Fruit fly (Drosophila melanogaster) whole organism, embryonic: ENCODE results near the gene nAChRalpha6.

Source experiments
- Bdp1 ChIP-seq: fragments of 200-800 bp; sonication (Bioruptor generic); optimal IDR thresholded peaks from 3 replicates; lab custom pipeline; 2016; ENCODE audit warnings: missing biosample characterization, missing genetic modification characterization
- CG10209 ChIP-seq: fragments of 200-800 bp; sonication (Bioruptor generic); optimal IDR thresholded peaks from 3 replicates; lab custom pipeline; 2017; ENCODE audit warnings: missing biosample characterization, mild to moderate bottlenecking, missing genetic modification characterization, missing genetic modification reagents
- CG10274 ChIP-seq: fragments of 200-800 bp; sonication (Bioruptor generic); optimal IDR thresholded peaks from 3 replicates; lab custom pipeline; 2017; ENCODE audit warnings: missing biosample characterization, mild to moderate bottlenecking, missing genetic modification characterization
- CG10959 ChIP-seq: fragments of 200-800 bp; sonication (Bioruptor generic); IDR thresholded peaks from 2 replicates; pipeline ENCODE4 v1.3.6; 2022; ENCODE audit warnings: missing biosample characterization, missing genetic modification characterization
- CG12155 ChIP-seq: fragments of 200-800 bp; sonication (Bioruptor generic); optimal IDR thresholded peaks from 3 replicates; lab custom pipeline; 2016; ENCODE audit warnings: missing biosample characterization, missing genetic modification characterization
- CG12236 ChIP-seq: fragments of 200-800 bp; sonication (Bioruptor generic); optimal IDR thresholded peaks from 2 replicates; lab custom pipeline; 2016; ENCODE audit warnings: missing biosample characterization, missing genetic modification characterization
- CG13775 ChIP-seq: fragments of 200-800 bp; sonication (Bioruptor generic); optimal IDR thresholded peaks from 3 replicates; lab custom pipeline; 2017; ENCODE audit warnings: missing biosample characterization, mild to moderate bottlenecking, missing genetic modification characterization
- CG1529 ChIP-seq: fragments of 200-800 bp; sonication (Bioruptor generic); optimal IDR thresholded peaks from 3 replicates; lab custom pipeline; 2018; ENCODE audit warnings: missing biosample characterization, missing genetic modification characterization
- CG1647 ChIP-seq: fragments of 200-800 bp; sonication (Bioruptor generic); optimal IDR thresholded peaks from 3 replicates; lab custom pipeline; 2016; ENCODE audit warnings: missing biosample characterization, missing genetic modification characterization
- CG17186 ChIP-seq: fragments of 200-800 bp; sonication (Bioruptor generic); optimal IDR thresholded peaks from 3 replicates; lab custom pipeline; 2017; ENCODE audit warnings: missing biosample characterization, missing genetic modification reagents, missing genetic modification characterization
- CG17912 ChIP-seq: fragments of 200-800 bp; sonication (Bioruptor generic); optimal IDR thresholded peaks from 2 replicates; lab custom pipeline; 2018; ENCODE audit warnings: missing biosample characterization, mild to moderate bottlenecking, missing genetic modification characterization
- CG1832 ChIP-seq: fragments of 200-800 bp; sonication (Bioruptor generic); optimal IDR thresholded peaks from 2 replicates; lab custom pipeline; 2017; ENCODE audit warnings: missing biosample characterization, mild to moderate bottlenecking, missing genetic modification characterization, inconsistent platforms
- CG34224 ChIP-seq: fragments of 200-800 bp; sonication (Bioruptor generic); IDR thresholded peaks from 3 replicates; pipeline ENCODE4 v1.3.6; 2022; ENCODE audit warnings: missing biosample characterization, missing genetic modification characterization; ENCODE audit not compliant: partially characterized antibody
- CG5953 ChIP-seq: fragments of 200-800 bp; sonication (Bioruptor generic); IDR thresholded peaks from 2 replicates; pipeline ENCODE4 v1.3.6; 2022; ENCODE audit warnings: missing biosample characterization, missing genetic modification characterization
- CG8765 ChIP-seq: fragments of 200-800 bp; sonication (Bioruptor generic); IDR thresholded peaks from 2 replicates; pipeline ENCODE4 v1.3.6; 2022; ENCODE audit warnings: missing biosample characterization, missing genetic modification characterization
- CG9727 ChIP-seq: fragments of 200-800 bp; sonication (Bioruptor generic); optimal IDR thresholded peaks from 3 replicates; lab custom pipeline; 2017; ENCODE audit warnings: missing biosample characterization, mild to moderate bottlenecking, missing genetic modification characterization
- CG9797 ChIP-seq: fragments of 200-800 bp; sonication (Bioruptor generic); optimal IDR thresholded peaks from 3 replicates; lab custom pipeline; 2018; ENCODE audit warnings: missing biosample characterization, mild to moderate bottlenecking, missing genetic modification characterization
- CHES-1-like ChIP-seq: fragments of 200-800 bp; sonication (Bioruptor generic); optimal IDR thresholded peaks from 2 replicates; lab custom pipeline; 2016; ENCODE audit warnings: missing biosample characterization, missing genetic modification characterization
- D19B ChIP-seq: fragments of 200-800 bp; sonication (Bioruptor generic); optimal IDR thresholded peaks from 2 replicates; lab custom pipeline; 2017; ENCODE audit warnings: missing biosample characterization, mild to moderate bottlenecking, missing genetic modification characterization
- Doc3 ChIP-seq: fragments of 200-800 bp; sonication (Bioruptor generic); IDR thresholded peaks from 3 replicates; pipeline ENCODE4 v1.3.6; 2022; ENCODE audit warnings: missing biosample characterization, missing genetic modification characterization; ENCODE audit not compliant: partially characterized antibody
- Dp ChIP-seq: fragments of 200-800 bp; sonication (Bioruptor generic); optimal IDR thresholded peaks from 2 replicates; lab custom pipeline; 2018; ENCODE audit warnings: missing biosample characterization, mild to moderate bottlenecking, missing genetic modification characterization, moderate library complexity
- Drgx ChIP-seq: fragments of 200-800 bp; sonication (Bioruptor generic); IDR thresholded peaks from 2 replicates; pipeline ENCODE4 v1.3.6; 2022; ENCODE audit warnings: missing biosample characterization, missing genetic modification characterization
- HLH3B ChIP-seq: fragments of 200-800 bp; sonication (Bioruptor generic); IDR thresholded peaks from 2 replicates; pipeline ENCODE4 v1.3.6; 2022; ENCODE audit warnings: missing biosample characterization, missing genetic modification characterization
- Hmr ChIP-seq: fragments of 200-800 bp; sonication (Bioruptor generic); optimal IDR thresholded peaks from 3 replicates; lab custom pipeline; 2017; ENCODE audit warnings: mild to moderate bottlenecking, missing biosample characterization, missing genetic modification reagents, missing genetic modification characterization
- Hmx ChIP-seq: fragments of 200-800 bp; sonication (Bioruptor generic); optimal IDR thresholded peaks from 2 replicates; lab custom pipeline; 2016; ENCODE audit warnings: missing biosample characterization, missing genetic modification characterization
- Hr78 ChIP-seq, 2 experiments: fragments of 200-800 bp in 1 of 2; fragments of >200 bp in 1 of 2; sonication (Bioruptor generic) in 1 of 2; optimal IDR thresholded peaks; 2 replicates each; lab custom pipeline; 2017 to 2019; ENCODE audit warnings: missing biosample characterization in 2 of 2, missing genetic modification characterization in 2 of 2, mild to moderate bottlenecking in 1 of 2, moderate library complexity in 1 of 2
- Mes4 ChIP-seq: fragments of 200-800 bp; sonication (Bioruptor generic); optimal IDR thresholded peaks from 2 replicates; lab custom pipeline; 2016; ENCODE audit warnings: missing biosample characterization, missing genetic modification characterization
- Neu2 ChIP-seq: fragments of 200-800 bp; sonication (Bioruptor generic); optimal IDR thresholded peaks from 3 replicates; lab custom pipeline; 2016; ENCODE audit warnings: missing biosample characterization, missing genetic modification characterization, borderline replicate concordance
- Oaz ChIP-seq: fragments of 200-800 bp; sonication (Bioruptor generic); IDR thresholded peaks from 2 replicates; pipeline ENCODE4 v1.3.6; 2022; ENCODE audit warnings: missing biosample characterization, missing genetic modification characterization
- aop ChIP-seq: fragments of 200-800 bp; sonication (Bioruptor generic); IDR thresholded peaks from 2 replicates; pipeline ENCODE4 v1.3.6; 2022; ENCODE audit warnings: missing biosample characterization, missing genetic modification characterization
- bigmax ChIP-seq: fragments of 200-800 bp; sonication (Bioruptor generic); optimal IDR thresholded peaks from 2 replicates; lab custom pipeline; 2018; ENCODE audit warnings: missing biosample characterization, mild to moderate bottlenecking, missing genetic modification characterization
- ci ChIP-seq: fragments of 200-800 bp; sonication (Bioruptor generic); IDR thresholded peaks from 3 replicates; pipeline ENCODE4 v1.3.6; 2022; ENCODE audit warnings: missing biosample characterization, missing genetic modification characterization
- en ChIP-seq: fragments of 200-800 bp; sonication (Bioruptor generic); optimal IDR thresholded peaks from 2 replicates; lab custom pipeline; 2016; ENCODE audit warnings: missing biosample characterization, missing genetic modification characterization
- ewg ChIP-seq: fragments of 200-800 bp; sonication (Bioruptor generic); optimal IDR thresholded peaks from 3 replicates; lab custom pipeline; 2017; ENCODE audit warnings: mild to moderate bottlenecking, missing biosample characterization, missing genetic modification reagents, missing genetic modification characterization
- ftz-f1 ChIP-seq: fragments of 200-800 bp; sonication (Bioruptor generic); optimal IDR thresholded peaks from 2 replicates; lab custom pipeline; 2016; ENCODE audit warnings: missing biosample characterization, missing genetic modification characterization
- grn ChIP-seq: fragments of 200-800 bp; sonication (Bioruptor generic); optimal IDR thresholded peaks from 3 replicates; lab custom pipeline; 2017; ENCODE audit warnings: missing biosample characterization, missing genetic modification characterization
- gsb-n ChIP-seq: fragments of 200-800 bp; sonication (Bioruptor generic); optimal IDR thresholded peaks from 3 replicates; lab custom pipeline; 2018; ENCODE audit warnings: missing biosample characterization, mild to moderate bottlenecking, missing genetic modification characterization
- her ChIP-seq: fragments of 200-800 bp; sonication (Bioruptor generic); optimal IDR thresholded peaks from 2 replicates; lab custom pipeline; 2016; ENCODE audit warnings: missing biosample characterization, missing genetic modification characterization
- kay ChIP-seq: fragments of 200-800 bp; sonication (Bioruptor generic); optimal IDR thresholded peaks from 2 replicates; lab custom pipeline; 2016; ENCODE audit warnings: missing biosample characterization, missing genetic modification characterization
- klu ChIP-seq: fragments of 200-800 bp; sonication (Bioruptor generic); IDR thresholded peaks from 2 replicates; pipeline ENCODE4 v1.3.6; 2022; ENCODE audit warnings: missing biosample characterization, missing genetic modification characterization
- maf-S ChIP-seq: fragments of 200-800 bp; sonication (Bioruptor generic); optimal IDR thresholded peaks from 2 replicates; lab custom pipeline; 2016; ENCODE audit warnings: missing biosample characterization, missing genetic modification characterization
- phol ChIP-seq: fragments of 200-800 bp; sonication (Bioruptor generic); optimal IDR thresholded peaks from 3 replicates; lab custom pipeline; 2018; ENCODE audit warnings: missing biosample characterization, mild to moderate bottlenecking, missing genetic modification characterization, moderate library complexity
- so ChIP-seq: fragments of 200-800 bp; sonication (Bioruptor generic); IDR thresholded peaks from 3 replicates; pipeline ENCODE4 v1.3.6; 2022; ENCODE audit warnings: missing biosample characterization, missing genetic modification characterization
- sob ChIP-seq: fragments of 200-800 bp; sonication (Bioruptor generic); IDR thresholded peaks from 2 replicates; pipeline ENCODE4 v1.3.6; 2022; ENCODE audit warnings: missing biosample characterization, missing genetic modification characterization
- sqz ChIP-seq: fragments of 200-800 bp; sonication (Bioruptor generic); optimal IDR thresholded peaks from 3 replicates; lab custom pipeline; 2018; ENCODE audit warnings: missing biosample characterization, mild to moderate bottlenecking, missing genetic modification characterization
- stwl ChIP-seq: fragments of 200-800 bp; sonication (Bioruptor generic); optimal IDR thresholded peaks from 3 replicates; lab custom pipeline; 2018; ENCODE audit warnings: missing biosample characterization, mild to moderate bottlenecking, missing genetic modification characterization, moderate library complexity
- unpg ChIP-seq: fragments of 200-800 bp; sonication (Bioruptor generic); optimal IDR thresholded peaks from 3 replicates; lab custom pipeline; 2018; ENCODE audit warnings: missing biosample characterization, mild to moderate bottlenecking, missing genetic modification characterization, moderate library complexity
- z ChIP-seq: fragments of 200-800 bp; sonication (Bioruptor generic); IDR thresholded peaks from 3 replicates; pipeline ENCODE4 v1.3.6; 2022; ENCODE audit warnings: missing biosample characterization, missing genetic modification characterization

Gene nAChRalpha6

dm6 chr2L:9757990-9758814 is 127.8 kb downstream of the nAChRalpha6 start, which contains the start of gene zf30C (continued):
- TF ChIP-seq Mes4 (GFP tag; lab: Kevin White, UChicago) (peak; percentile 82), CG13775 (peak; percentile 89), klu (GFP tag; lab: Robert Waterston, UW) (peak; percentile 78), CG1647 (peak; percentile 77), kay (GFP tag; lab: Kevin White, UChicago) (peak; percentile 76), ci (peak; percentile 95), CG12236 (peak; percentile 60), CG10209 (GFP tag; lab: Kevin White, UChicago) (peak; percentile 66), CG12155 (GFP tag; lab: Kevin White, UChicago) (peak; percentile 100), CG10959 (GFP tag; lab: Robert Waterston, UW) (peak; percentile 54; the same call in 1 of the 2 replicates), CG17186 (GFP tag; lab: Kevin White, UChicago) (peak; percentile 69), Neu2 (GFP tag; lab: Kevin White, UChicago) (peak; percentile 74), so (GFP tag; lab: Robert Waterston, UW) (peak; percentile 68; the same call in 2 of the 3 replicates), ewg (GFP tag; lab: Kevin White, UChicago) (peak; percentile 56), Hmx (GFP tag; lab: Kevin White, UChicago) (peak; percentile 67), CG10274 (GFP tag; lab: Kevin White, UChicago) (peak; percentile 66), her (GFP tag; lab: Kevin White, UChicago) (peak; percentile 93), sob (GFP tag; lab: Robert Waterston, UW) (peak; percentile 88), CG9727 (GFP tag; lab: Kevin White, UChicago) (peak; percentile 68), bigmax (peak; percentile 30), stwl (tag; lab: Kevin White, UChicago) (peak; percentile 58), CHES-1-like (GFP tag; lab: Kevin White, UChicago) (peak; percentile 93), CG5953 (GFP tag; lab: Robert Waterston, UW) (peak; percentile 35; the same call in 1 of the 2 replicates), sqz (GFP tag; lab: Kevin White, UChicago) (no peak), Dp (GFP tag; lab: Kevin White, UChicago) (peak; percentile 97), Bdp1 (GFP tag; lab: Kevin White, UChicago) (peak; percentile 71), grn (GFP tag; lab: Kevin White, UChicago) (peak; percentile 12), CG17912 (GFP tag; lab: Kevin White, UChicago) (no peak), D19B (peak; percentile 61), Hmr (GFP tag; lab: Kevin White, UChicago) (peak; percentile 84), unpg (GFP tag; lab: Kevin White, UChicago) (peak; percentile 81), CG1832 (no peak), Oaz (GFP tag; lab: Robert Waterston, UW) (peak; percentile 63), CG8765 (GFP tag; lab: Robert Waterston, UW) (peak; percentile 64; the same call in 1 of the 2 replicates), CG9797 (GFP tag; lab: Kevin White, UChicago) (peak; percentile 3), HLH3B (GFP tag; lab: Robert Waterston, UW) (peak; percentile 70), Drgx (GFP tag; lab: Robert Waterston, UW) (peak; percentile 86), maf-S (GFP tag; lab: Kevin White, UChicago) (peak; percentile 88), phol (tag; lab: Kevin White, UChicago) (peak; percentile 63), z (GFP tag; lab: Robert Waterston, UW) (no peak), CG1529 (peak; percentile 51), Hr78 (GFP tag; optimal IDR thresholded peaks at IDR 0.05; lab: Kevin White, UChicago) (peak in 1 of 2 experiments; percentile 16), gsb-n (tag; lab: Kevin White, UChicago) (peak; percentile 58), Doc3 (GFP tag; lab: Robert Waterston, UW) (no peak), ftz-f1 (GFP tag; lab: Kevin White, UChicago) (peak; percentile 69), aop (no peak; the same call in 1 of the 2 replicates), CG34224 (GFP tag; lab: Robert Waterston, UW) (0 out of 3 replicates have a peak, but pooled peaks have one; percentile 10), en (GFP tag; lab: Kevin White, UChicago) (peak; percentile 74)
